Fruit fly (Drosophila melanogaster) whole organism, prepupa: Measurements from ENCODE around the gene CG14915.

ENCODE experiments used
- CG11294 ChIP-seq: fragments of 200-800 bp; sonication (Bioruptor generic); IDR thresholded peaks from 2 replicates; pipeline ENCODE4 v1.3.6; 2022; ENCODE audit warnings: missing biosample characterization, missing genetic modification characterization
- CG11762 ChIP-seq: fragments of 200-800 bp; sonication (Bioruptor generic); optimal IDR thresholded peaks from 3 replicates; lab custom pipeline; 2016; ENCODE audit warnings: missing biosample characterization, missing genetic modification characterization; ENCODE audit not compliant: insufficient read depth
- CG1621 ChIP-seq: fragments of 200-800 bp; sonication (Bioruptor generic); optimal IDR thresholded peaks from 3 replicates; lab custom pipeline; 2018; ENCODE audit warnings: missing biosample characterization, mild to moderate bottlenecking, missing genetic modification characterization
- CG3032 ChIP-seq: fragments of 200-800 bp; optimal IDR thresholded peaks from 2 replicates; lab custom pipeline; 2019; ENCODE audit warnings: missing biosample characterization, mild to moderate bottlenecking, missing genetic modification characterization, moderate library complexity
- CG6854 ChIP-seq: fragments of 200-800 bp; sonication (Bioruptor generic); optimal IDR thresholded peaks from 2 replicates; lab custom pipeline; 2017; ENCODE audit warnings: missing biosample characterization, mild to moderate bottlenecking, missing genetic modification characterization
- Eip78C ChIP-seq: fragments of 200-800 bp; sonication (Bioruptor generic); peaks from one replicate; lab custom pipeline; 2016; ENCODE audit warnings: missing biosample characterization, missing genetic modification characterization
- Eip93F ChIP-seq: fragments of 200-800 bp; sonication (Bioruptor generic); optimal IDR thresholded peaks from 2 replicates; lab custom pipeline; 2016; ENCODE audit warnings: missing biosample characterization, mild to moderate bottlenecking, missing genetic modification characterization
- Hr38 ChIP-seq: sonication (Bioruptor generic); optimal IDR thresholded peaks from 2 replicates; lab custom pipeline; 2016; ENCODE audit warnings: missing biosample characterization, missing genetic modification characterization
- Sox102F ChIP-seq: fragments of 200-800 bp; sonication (Bioruptor generic); optimal IDR thresholded peaks from 2 replicates; lab custom pipeline; 2016; ENCODE audit warnings: missing biosample characterization, mild to moderate bottlenecking, missing genetic modification characterization
- dac ChIP-seq: fragments of 200-800 bp; sonication (Bioruptor generic); optimal IDR thresholded peaks from 2 replicates; lab custom pipeline; 2017; ENCODE audit warnings: missing biosample characterization, mild to moderate bottlenecking, missing genetic modification characterization
- net ChIP-seq: fragments of 200-800 bp; sonication (Bioruptor generic); optimal IDR thresholded peaks from 3 replicates; lab custom pipeline; 2016; ENCODE audit warnings: missing biosample characterization, missing genetic modification characterization
- spab ChIP-seq: fragments of 200-800 bp; sonication (Bioruptor generic); optimal IDR thresholded peaks from 2 replicates; lab custom pipeline; 2017; ENCODE audit warnings: missing biosample characterization, mild to moderate bottlenecking, missing genetic modification characterization, missing genetic modification reagents
- ss ChIP-seq, 2 experiments: fragments of 200-800 bp; sonication (Bioruptor generic); optimal IDR thresholded peaks; 2 replicates in 1 of 2; 3 replicates in 1 of 2; lab custom pipeline; 2017 to 2018; ENCODE audit warnings: mild to moderate bottlenecking in 2 of 2, missing biosample characterization in 2 of 2, missing genetic modification characterization in 2 of 2, moderate library complexity in 1 of 2
- svp ChIP-seq: fragments of 200-800 bp; sonication (Bioruptor generic); peaks from one replicate; lab custom pipeline; 2016; ENCODE audit warnings: missing biosample characterization, missing genetic modification characterization

dm6 chr2L:11059206-11059605 is 11.6 kb upstream of the CG14915 start:
- TF ChIP-seq spab (GFP tag; lab: Kevin White, UChicago) (no peak), CG6854 (no peak), CG3032 (tag; lab: Kevin White, UChicago) (no peak), Eip93F (GFP tag; lab: Kevin White, UChicago) (no peak), ss (GFP tag; optimal IDR thresholded peaks at IDR 0.05; lab: Kevin White, UChicago) (peak in 1 of 2 experiments; percentile 2), Hr38 (GFP tag; lab: Kevin White, UChicago) (no peak), svp (peak; percentile 77), Eip78C (GFP tag; lab: Kevin White, UChicago) (no peak), Sox102F (GFP tag; lab: Kevin White, UChicago) (no peak), CG1621 (tag; lab: Kevin White, UChicago) (no peak), CG11762 (GFP tag; lab: Kevin White, UChicago) (no peak), net (GFP tag; lab: Kevin White, UChicago) (no peak), CG11294 (GFP tag; lab: Robert Waterston, UW) (no peak), dac (GFP tag; lab: Kevin White, UChicago) (no peak)
